Worm (Caenorhabditis elegans) whole organism, L2 larva: Measurements from ENCODE around the gene srx-136.

Experiments used
- C34F6.9 ChIP-seq: fragments of 150-350 bp; optimal IDR thresholded peaks from 2 replicates; lab custom pipeline; 2014; ENCODE audit warnings: missing biosample characterization, missing genetic modification characterization
- ceh-82 ChIP-seq: fragments of 150-350 bp; optimal IDR thresholded peaks from 2 replicates; lab custom pipeline; 2014; ENCODE audit warnings: missing biosample characterization, missing genetic modification characterization
- lin-11 ChIP-seq: fragments of 150-350 bp; sonication (generic microtip); optimal IDR thresholded peaks from 2 replicates; lab custom pipeline; 2014; ENCODE audit warnings: missing biosample characterization, missing genetic modification characterization, inconsistent platforms, mixed read lengths
- lsy-2 ChIP-seq, 2 experiments: fragments of 150-350 bp in 1 of 2; sonication (generic microtip) in 1 of 2; optimal IDR thresholded peaks; 2 replicates each; lab custom pipeline; 2014 to 2017; ENCODE audit warnings: missing biosample characterization in 2 of 2, missing genetic modification characterization in 2 of 2
- nhr-12 ChIP-seq: fragments of 150-350 bp; optimal IDR thresholded peaks from 2 replicates; lab custom pipeline; 2014; ENCODE audit warnings: missing biosample characterization, missing genetic modification characterization
- nhr-6 ChIP-seq: fragments of 150-350 bp; optimal IDR thresholded peaks from 2 replicates; lab custom pipeline; 2014; ENCODE audit warnings: missing biosample characterization, missing genetic modification characterization
- skn-1 ChIP-seq: sonication (generic microtip); optimal IDR thresholded peaks from 2 replicates; lab custom pipeline; 2017; ENCODE audit warnings: missing biosample characterization, missing genetic modification characterization
- unc-55 ChIP-seq: fragments of 150-350 bp; sonication (generic microtip); optimal IDR thresholded peaks from 3 replicates; lab custom pipeline; 2014; ENCODE audit warnings: missing biosample characterization, missing genetic modification reagents, missing genetic modification characterization
- ztf-11 ChIP-seq: sonication (generic microtip); optimal IDR thresholded peaks from 2 replicates; lab custom pipeline; 2017; ENCODE audit warnings: missing biosample characterization, missing genetic modification characterization

ce11 chrV:13906166-13906565, 48.9 kb downstream of the srx-136 start, which contains the start of gene stdh-1:
- no peak for TF ChIP-seq lsy-2 (tag; optimal IDR thresholded peaks at IDR 0.05; lab: Kevin White, UChicago)
- no peak for TF ChIP-seq skn-1 (tag; lab: Kevin White, UChicago)
- TF ChIP-seq C34F6.9 (tag; lab: Kevin White, UChicago): peak; percentile 34
- no peak for TF ChIP-seq ztf-11 (tag; lab: Kevin White, UChicago)
- TF ChIP-seq nhr-6 (tag; lab: Kevin White, UChicago): no peak
- no peak for TF ChIP-seq unc-55 (GFP tag; lab: Kevin White, UChicago)
- no peak for TF ChIP-seq lin-11 (tag; lab: Kevin White, UChicago)
- TF ChIP-seq nhr-12: no peak
- TF ChIP-seq ceh-82 (tag; lab: Kevin White, UChicago): no peak
